Worm (Caenorhabditis elegans) whole organism, late embryonic: ENCODE results near the gene ZC477.2.

ENCODE experiments used
- C08G9.2 ChIP-seq: sonication (generic microtip); optimal IDR thresholded peaks from 2 replicates; lab custom pipeline; 2016; ENCODE audit warnings: mild to moderate bottlenecking, missing genetic modification characterization, moderate library complexity, missing compliant biosample characterization
- F13H6.1 ChIP-seq: sonication (generic microtip); optimal IDR thresholded peaks from 2 replicates; lab custom pipeline; 2016; ENCODE audit warnings: missing genetic modification characterization, missing compliant biosample characterization
- T23F11.4 ChIP-seq: fragments of 200-800 bp; sonication (Bioruptor generic); optimal IDR thresholded peaks from 2 replicates; lab custom pipeline; 2018; ENCODE audit warnings: mild to moderate bottlenecking, missing genetic modification characterization, missing compliant biosample characterization
- Y22D7AL.16 ChIP-seq: sonication (generic microtip); optimal IDR thresholded peaks from 2 replicates; lab custom pipeline; 2016; ENCODE audit warnings: missing genetic modification characterization, missing compliant biosample characterization
- ahr-1 ChIP-seq: sonication (generic microtip); optimal IDR thresholded peaks from 2 replicates; lab custom pipeline; 2016; ENCODE audit warnings: missing genetic modification characterization, missing compliant biosample characterization
- ama-1 ChIP-seq: fragments of 150-350 bp; optimal IDR thresholded peaks from 2 replicates; lab custom pipeline; 2014
- ceh-14 ChIP-seq: sonication (generic microtip); optimal IDR thresholded peaks from 2 replicates; lab custom pipeline; 2016; ENCODE audit warnings: missing genotype, missing genetic modification characterization, missing compliant biosample characterization
- ceh-2 ChIP-seq: sonication (generic microtip); optimal IDR thresholded peaks from 2 replicates; lab custom pipeline; 2016; ENCODE audit warnings: missing genotype, missing genetic modification characterization, missing compliant biosample characterization
- ceh-24 ChIP-seq: sonication (generic microtip); optimal IDR thresholded peaks from 2 replicates; lab custom pipeline; 2016; ENCODE audit warnings: mild to moderate bottlenecking, missing genetic modification characterization, missing compliant biosample characterization
- ceh-45 ChIP-seq: fragments of 200-800 bp; sonication (Bioruptor generic); IDR thresholded peaks from 2 replicates; pipeline ENCODE4 v1.3.6; 2022; ENCODE audit warnings: missing genetic modification reagents, missing genetic modification characterization, missing compliant biosample characterization
- ceh-9 ChIP-seq: sonication (generic microtip); optimal IDR thresholded peaks from 2 replicates; lab custom pipeline; 2016; ENCODE audit warnings: mild to moderate bottlenecking, missing genetic modification characterization, inconsistent platforms, missing compliant biosample characterization
- che-1 ChIP-seq: sonication (generic microtip); optimal IDR thresholded peaks from 2 replicates; lab custom pipeline; 2016; ENCODE audit warnings: mild to moderate bottlenecking, missing genetic modification characterization, missing compliant biosample characterization
- dve-1 ChIP-seq: sonication (generic microtip); optimal IDR thresholded peaks from 2 replicates; lab custom pipeline; 2017; ENCODE audit warnings: antibody characterized with exemption, mild to moderate bottlenecking, missing genetic modification characterization, missing compliant biosample characterization
- elt-2 ChIP-seq: sonication (generic microtip); optimal IDR thresholded peaks from 2 replicates; lab custom pipeline; 2016; ENCODE audit warnings: missing genetic modification reagents, missing genetic modification characterization, missing compliant biosample characterization
- elt-4 ChIP-seq: sonication (generic microtip); optimal IDR thresholded peaks from 2 replicates; lab custom pipeline; 2016; ENCODE audit warnings: missing genetic modification characterization, missing compliant biosample characterization
- ets-4 ChIP-seq: sonication (generic microtip); optimal IDR thresholded peaks from 2 replicates; lab custom pipeline; 2016; ENCODE audit warnings: missing genetic modification characterization, missing compliant biosample characterization
- eyg-1 ChIP-seq: sonication (generic microtip); optimal IDR thresholded peaks from 2 replicates; lab custom pipeline; 2016; ENCODE audit warnings: missing genotype, missing genetic modification characterization, missing compliant biosample characterization
- fkh-6 ChIP-seq: sonication (generic microtip); optimal IDR thresholded peaks from 2 replicates; lab custom pipeline; 2016; ENCODE audit warnings: missing genetic modification characterization, missing compliant biosample characterization
- hlh-15 ChIP-seq: sonication (generic microtip); optimal IDR thresholded peaks from 2 replicates; lab custom pipeline; 2016; ENCODE audit warnings: missing genetic modification characterization, missing compliant biosample characterization
- hlh-30 ChIP-seq: sonication (generic microtip); optimal IDR thresholded peaks from 2 replicates; lab custom pipeline; 2017; ENCODE audit warnings: antibody characterized with exemption, missing genetic modification characterization, missing compliant biosample characterization; ENCODE audit not compliant: insufficient read depth
- hlh-6 ChIP-seq: sonication (generic microtip); optimal IDR thresholded peaks from 2 replicates; lab custom pipeline; 2016; ENCODE audit warnings: missing genotype, missing genetic modification characterization, missing compliant biosample characterization
- lim-6 ChIP-seq: sonication (generic microtip); optimal IDR thresholded peaks from 2 replicates; lab custom pipeline; 2016; ENCODE audit warnings: missing genetic modification characterization, missing compliant biosample characterization
- madf-2 ChIP-seq: sonication (generic microtip); optimal IDR thresholded peaks from 2 replicates; lab custom pipeline; 2017; ENCODE audit warnings: missing genetic modification characterization, missing compliant biosample characterization
- nfya-1 ChIP-seq: sonication (generic microtip); optimal IDR thresholded peaks from 2 replicates; lab custom pipeline; 2017; ENCODE audit warnings: missing genetic modification characterization, mild to moderate bottlenecking, missing compliant biosample characterization, antibody characterized with exemption, moderate library complexity
- nhr-11 ChIP-seq: fragments of 150-350 bp; optimal IDR thresholded peaks from 2 replicates; lab custom pipeline; 2014; ENCODE audit warnings: missing biosample characterization, missing genetic modification characterization
- nhr-232 ChIP-seq: sonication (generic microtip); optimal IDR thresholded peaks from 2 replicates; lab custom pipeline; 2016; ENCODE audit warnings: missing genetic modification characterization, missing compliant biosample characterization
- pat-9 ChIP-seq: fragments of 200-800 bp; sonication (Bioruptor generic); optimal IDR thresholded peaks from 2 replicates; lab custom pipeline; 2018; ENCODE audit warnings: mild to moderate bottlenecking, missing genetic modification characterization, moderate library complexity, missing compliant biosample characterization
- pax-1 ChIP-seq: fragments of 150-350 bp; optimal IDR thresholded peaks from 2 replicates; lab custom pipeline; 2014; ENCODE audit warnings: missing biosample characterization, missing genetic modification characterization
- pha-2 ChIP-seq: sonication (generic microtip); optimal IDR thresholded peaks from 2 replicates; lab custom pipeline; 2017; ENCODE audit warnings: mild to moderate bottlenecking, missing genetic modification characterization, missing compliant biosample characterization
- pha-4 ChIP-seq: fragments of 150-350 bp; optimal IDR thresholded peaks from 2 replicates; lab custom pipeline; 2018; ENCODE audit warnings: missing biosample characterization, missing genetic modification reagents, missing genetic modification characterization
- pqm-1 ChIP-seq: sonication (generic microtip); optimal IDR thresholded peaks from 2 replicates; lab custom pipeline; 2016; ENCODE audit warnings: missing genetic modification characterization, missing compliant biosample characterization
- rnt-1 ChIP-seq: sonication (generic microtip); optimal IDR thresholded peaks from 2 replicates; lab custom pipeline; 2016; ENCODE audit warnings: missing genetic modification characterization, missing compliant biosample characterization
- sdc-2 ChIP-seq: sonication (generic microtip); optimal IDR thresholded peaks from 2 replicates; lab custom pipeline; 2016; ENCODE audit warnings: missing genotype, missing genetic modification characterization, missing compliant biosample characterization
- sox-2 ChIP-seq: fragments of 200-800 bp; sonication (Bioruptor generic); IDR thresholded peaks from 2 replicates; pipeline ENCODE4 v1.3.6; 2022; ENCODE audit warnings: missing genetic modification reagents, missing genetic modification characterization, missing compliant biosample characterization
- syd-9 ChIP-seq: sonication (generic microtip); optimal IDR thresholded peaks from 2 replicates; lab custom pipeline; 2016; ENCODE audit warnings: mild to moderate bottlenecking, missing genetic modification characterization, moderate library complexity, missing compliant biosample characterization
- tbx-2 ChIP-seq: sonication (generic microtip); optimal IDR thresholded peaks from 2 replicates; lab custom pipeline; 2016; ENCODE audit warnings: missing genetic modification characterization, missing compliant biosample characterization
- unc-3 ChIP-seq, 2 experiments: fragments of 200-800 bp in 1 of 2; sonication (Bioruptor generic) in 1 of 2; sonication (generic microtip) in 1 of 2; conservative IDR thresholded peaks in 1 of 2; optimal IDR thresholded peaks in 1 of 2; 2 replicates each; pipeline versions ENCODE4 v1.3.6 to Lab custom; 2016 to 2022; ENCODE audit warnings: missing compliant biosample characterization in 2 of 2, missing genetic modification characterization in 2 of 2, missing genetic modification reagents in 1 of 2
- unc-42 ChIP-seq: sonication (generic microtip); optimal IDR thresholded peaks from 2 replicates; lab custom pipeline; 2016; ENCODE audit warnings: missing genotype, missing genetic modification characterization, missing compliant biosample characterization
- unc-55 ChIP-seq: sonication (generic microtip); optimal IDR thresholded peaks from 2 replicates; lab custom pipeline; 2017; ENCODE audit warnings: missing biosample characterization, missing genetic modification reagents, missing genetic modification characterization
- ztf-16 ChIP-seq: sonication (generic microtip); optimal IDR thresholded peaks from 2 replicates; lab custom pipeline; 2017; ENCODE audit warnings: missing genetic modification characterization, missing compliant biosample characterization

The ZC477.2 gene

ce11 chrIV:7072110-7072509 lies 35.9 kb upstream of the ZC477.2 start, which contains the start of gene srg-48:
Gene srg-48 (plus strand): TSS chrIV:7072410.
- TF ChIP-seq hlh-15 (no peak), pha-2 (no peak), fkh-6 (tag; lab: Kevin White, UChicago) (no peak), ahr-1 (tag; lab: Kevin White, UChicago) (no peak), elt-4 (no peak), nhr-232 (no peak), unc-3 (GFP tag; conservative IDR thresholded peaks at IDR 0.05; lab: Robert Waterston, UW) (no peak), unc-3 (tag; optimal IDR thresholded peaks at IDR 0.05; lab: Kevin White, UChicago) (no peak), C08G9.2 (tag; lab: Kevin White, UChicago) (no peak), ceh-2 (tag; lab: Kevin White, UChicago) (no peak), ztf-16 (no peak), eyg-1 (tag; lab: Kevin White, UChicago) (no peak), tbx-2 (tag; lab: Kevin White, UChicago) (no peak), Y22D7AL.16 (no peak), hlh-30 (tag; lab: Kevin White, UChicago) (no peak), F13H6.1 (tag; lab: Kevin White, UChicago) (no peak), pqm-1 (tag; lab: Kevin White, UChicago) (no peak)

ce11 chrIV:7075063-7075462 lies 32.9 kb upstream of the ZC477.2 start, which contains the start of gene srg-50:
Gene srg-50 (minus strand): TSS chrIV:7075163.
- no peak for TF ChIP-seq F13H6.1 (tag; lab: Kevin White, UChicago)
- no peak for TF ChIP-seq sox-2 (GFP tag; lab: Robert Waterston, UW)
- no peak for TF ChIP-seq elt-2 (tag; lab: Kevin White, UChicago)
- no peak for TF ChIP-seq ceh-9
- TF ChIP-seq che-1 (tag; lab: Kevin White, UChicago) = no peak
- no peak for TF ChIP-seq unc-42 (tag; lab: Kevin White, UChicago)

- TF ChIP-seq ceh-45 (GFP tag; lab: Robert Waterston, UW) = no peak
- no peak for TF ChIP-seq hlh-30 (tag; lab: Kevin White, UChicago)
- no peak for TF ChIP-seq lim-6 (tag; lab: Kevin White, UChicago)
- TF ChIP-seq sox-2 (GFP tag; lab: Robert Waterston, UW) = no peak
- TF ChIP-seq ztf-16 = no peak
- TF ChIP-seq T23F11.4 (GFP tag; lab: Kevin White, UChicago) = no peak
- no peak for TF ChIP-seq pha-4
- TF ChIP-seq tbx-2 (tag; lab: Kevin White, UChicago) = no peak
- TF ChIP-seq ahr-1 (tag; lab: Kevin White, UChicago) = no peak
- no peak for TF ChIP-seq ceh-14 (tag; lab: Kevin White, UChicago)
- no peak for TF ChIP-seq ets-4 (tag; lab: Kevin White, UChicago)
- TF ChIP-seq unc-42 (tag; lab: Kevin White, UChicago) = no peak
- TF ChIP-seq rnt-1 = no peak
- no peak for TF ChIP-seq unc-3 (GFP tag; conservative IDR thresholded peaks at IDR 0.05; lab: Robert Waterston, UW)
- no peak for TF ChIP-seq unc-3 (tag; optimal IDR thresholded peaks at IDR 0.05; lab: Kevin White, UChicago)
- TF ChIP-seq pax-1 (tag; lab: Kevin White, UChicago) = no peak
- TF ChIP-seq madf-2 = no peak
- no peak for TF ChIP-seq ama-1 (lab: Kevin White, UChicago)
- TF ChIP-seq ceh-24 = no peak
Observed at ce11 chrIV:7081214-7081613, 26.8 kb upstream of the ZC477.2 start, which contains the start of gene Y43B11AR.1. Gene Y43B11AR.1 (plus strand): TSS chrIV:7081514.

- TF ChIP-seq che-1 (tag; lab: Kevin White, UChicago) = no peak
- no peak for TF ChIP-seq syd-9 (tag; lab: Kevin White, UChicago)
- no peak for TF ChIP-seq nhr-11 (tag; lab: Kevin White, UChicago)
- peak; percentile 44 for TF ChIP-seq ama-1 (lab: Kevin White, UChicago)
- TF ChIP-seq pha-4 = no peak
Observed at ce11 chrIV:7083382-7083784, 24.6 kb upstream of the ZC477.2 start, which contains the start of gene Y43B11AR.3. Gene Y43B11AR.3 (minus strand): TSS chrIV:7083716.

- TF ChIP-seq sdc-2 = no peak
- TF ChIP-seq unc-55 (GFP tag; lab: Kevin White, UChicago) = no peak
- TF ChIP-seq dve-1 (tag; lab: Kevin White, UChicago) = no peak
- no peak for TF ChIP-seq ceh-45 (GFP tag; lab: Robert Waterston, UW)
- no peak for TF ChIP-seq pat-9 (tag; lab: Kevin White, UChicago)
- no peak for TF ChIP-seq Y22D7AL.16
- no peak for TF ChIP-seq pax-1 (tag; lab: Kevin White, UChicago)
- TF ChIP-seq hlh-6 (tag; lab: Kevin White, UChicago) = no peak
- TF ChIP-seq lim-6 (tag; lab: Kevin White, UChicago) = no peak
- no peak for TF ChIP-seq nfya-1 (tag; lab: Kevin White, UChicago)
Observed at ce11 chrIV:7083976-7084375, 24.0 kb upstream of the ZC477.2 start.
